Worm (Caenorhabditis elegans): ENCODE data around the gene F32D8.5.

- TF ChIP-seq B0310.2 (tag; optimal IDR thresholded peaks at IDR 0.05) = no peak
- TF ChIP-seq F13C5.2 (tag; optimal IDR thresholded peaks at IDR 0.05) = no peak
- TF ChIP-seq sea-1 (GFP tag; conservative IDR thresholded peaks at IDR 0.05) = no peak
- TF ChIP-seq pes-1 (GFP tag; IDR thresholded peaks at IDR 0.05) = no peak
- TF ChIP-seq flt-1 (GFP tag; IDR thresholded peaks at IDR 0.05) = no peak
- no peak for TF ChIP-seq ama-1 (optimal IDR thresholded peaks at IDR 0.05)
- TF ChIP-seq hmbx-1 (tag; optimal IDR thresholded peaks at IDR 0.05) = no peak
- no peak for TF ChIP-seq ceh-13 (GFP tag; optimal IDR thresholded peaks at IDR 0.05)
- no peak for TF ChIP-seq ets-7 (tag; optimal IDR thresholded peaks at IDR 0.05)
- no peak for TF ChIP-seq scrt-1 (GFP tag; IDR thresholded peaks at IDR 0.05)
- TF ChIP-seq hnd-1 (tag; optimal IDR thresholded peaks at IDR 0.05) = no peak
Measured at ce11 chrV:10862457-10863097, 32.0 kb upstream of the F32D8.5 start.
